Fruit fly (Drosophila melanogaster): ENCODE results near the gene zuc.
A peak's percentile ranks its signal among the peaks of the same experiment; 100 is the strongest.
"Not testable (repeated sequence)": the region's sequence is repeated elsewhere in the genome, so short reads cannot be mapped to it uniquely, and the experiment has no call there.

The zuc gene

DNA sequence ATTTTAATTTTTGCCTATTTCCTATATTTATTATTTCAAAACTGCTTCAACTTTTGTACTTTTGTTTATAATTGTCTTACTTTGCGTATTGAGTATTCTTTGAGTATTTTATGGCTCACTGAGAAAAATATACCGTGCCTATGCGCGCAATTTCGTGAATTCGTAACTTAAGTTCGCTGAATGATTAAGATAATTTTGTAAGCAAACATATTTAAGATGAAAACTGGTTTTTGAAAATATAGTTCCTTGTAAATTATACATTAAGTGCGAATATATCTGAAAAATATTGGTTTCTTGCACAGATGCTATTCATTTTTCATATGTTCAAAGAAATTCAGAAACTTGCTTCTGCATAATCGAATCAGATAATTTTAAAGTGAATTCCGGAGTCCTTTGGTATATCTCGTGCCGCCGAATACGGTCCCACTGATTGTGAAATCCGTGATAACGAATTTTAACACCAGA is 9.6 kb upstream of the zuc start, which contains the start of the genes CG18787 and Nfs1:
TSS of gene CG18787 (minus strand) at position 101 of the 465 bp plus-strand sequence.
TSS of gene Nfs1 (plus strand) at position 415 of the 465 bp plus-strand sequence.
- TF ChIP-seq noc (tag; optimal IDR thresholded peaks at IDR 0.05): not testable (repeated sequence)

DNA sequence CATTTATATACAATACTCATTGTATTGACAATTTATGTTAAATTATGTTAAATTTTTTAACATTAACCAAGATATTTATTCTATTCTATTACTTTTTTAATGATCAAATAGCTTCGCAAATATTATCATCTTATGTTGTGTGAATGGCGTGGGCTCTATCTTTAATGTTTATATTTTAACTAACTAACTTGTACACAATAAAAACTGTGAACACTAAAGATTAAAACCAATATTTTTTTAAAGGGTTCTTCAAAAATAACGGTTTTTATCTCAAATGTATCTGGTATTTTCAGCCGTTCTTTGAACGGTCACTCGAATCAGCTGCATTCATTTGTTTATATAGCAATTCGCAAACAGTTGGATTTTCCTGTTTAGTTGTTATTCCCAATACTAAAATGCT is 6.8 kb upstream of the zuc start, which contains the start of gene Ada1-1:
TSS of gene Ada1-1 (plus strand) at position 301 of the 400 bp plus-strand sequence.
- not testable (repeated sequence) for TF ChIP-seq noc (tag; optimal IDR thresholded peaks at IDR 0.05)

- TF ChIP-seq noc (tag; optimal IDR thresholded peaks at IDR 0.05): not testable (repeated sequence)
Observed at dm6 chr2L:11995332-11995790, 5.7 kb upstream of the zuc start, which contains the start of the genes CG18789 and Qtzl. TSS of gene CG18789 (minus strand) at chr2L:11995432. TSS of gene Qtzl (plus strand) at chr2L:11995740.

DNA sequence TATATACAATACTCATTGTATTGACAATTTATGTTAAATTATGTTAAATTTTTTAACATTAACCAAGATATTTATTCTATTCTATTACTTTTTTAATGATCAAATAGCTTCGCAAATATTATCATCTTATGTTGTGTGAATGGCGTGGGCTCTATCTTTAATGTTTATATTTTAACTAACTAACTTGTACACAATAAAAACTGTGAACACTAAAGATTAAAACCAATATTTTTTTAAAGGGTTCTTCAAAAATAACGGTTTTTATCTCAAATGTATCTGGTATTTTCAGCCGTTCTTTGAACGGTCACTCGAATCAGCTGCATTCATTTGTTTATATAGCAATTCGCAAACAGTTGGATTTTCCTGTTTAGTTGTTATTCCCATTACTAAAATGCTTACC is 2.9 kb upstream of the zuc start, which contains the start of gene Ada1-2:
TSS of gene Ada1-2 (plus strand) at position 301 of the 400 bp plus-strand sequence.
- TF ChIP-seq noc (tag; optimal IDR thresholded peaks at IDR 0.05): not testable (repeated sequence)

- TF ChIP-seq noc (tag; optimal IDR thresholded peaks at IDR 0.05): no peak
Observed at dm6 chr2L:11990458-11991065, 880 bp upstream of the zuc start, which contains the start of gene escl. TSS of gene escl (plus strand) at chr2L:11990927.

DNA sequence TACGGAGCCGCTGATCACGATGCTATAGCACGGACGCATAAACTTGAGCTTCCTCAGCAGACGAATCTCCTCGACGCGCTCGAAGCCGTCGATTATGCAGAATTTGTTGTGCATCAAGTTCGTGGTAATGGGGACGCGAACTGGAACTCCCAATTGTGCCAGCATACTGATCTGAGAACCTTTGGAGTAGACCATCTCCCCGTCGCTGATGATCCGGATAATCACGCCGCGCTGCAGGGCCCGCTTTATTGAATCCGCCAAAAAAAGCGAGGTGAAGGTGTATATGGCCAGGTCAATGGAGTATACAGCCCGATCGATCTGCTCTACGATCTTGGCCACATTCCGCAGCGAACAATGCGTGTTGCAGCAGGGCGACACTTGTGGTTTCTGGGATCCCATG is 472 bp downstream of the zuc start:
- TF ChIP-seq noc (tag; optimal IDR thresholded peaks at IDR 0.05): no peak

- TF ChIP-seq noc (tag; optimal IDR thresholded peaks at IDR 0.05): no peak
Observed at dm6 chr2L:11987945-11988344, 1.7 kb downstream of the zuc start, which contains the start of the genes CG6686 and CG34163. TSS of gene CG6686 (minus strand) at chr2L:11988039. TSS of gene CG34163 (plus strand) at chr2L:11988270.

dm6 chr2L:11981210-11981609 is 8.5 kb downstream of the zuc start, which contains the start of gene CG16965:
TSS of gene CG16965 (plus strand) at chr2L:11981591.
- TF ChIP-seq noc (tag; optimal IDR thresholded peaks at IDR 0.05): no peak

dm6 chr2L:11980075-11980474 is 9.6 kb downstream of the zuc start:
- TF ChIP-seq noc (tag; optimal IDR thresholded peaks at IDR 0.05): no peak

- TF ChIP-seq noc (tag; optimal IDR thresholded peaks at IDR 0.05): no peak
Observed at dm6 chr2L:11977721-11978120, 12.0 kb downstream of the zuc start.

DNA sequence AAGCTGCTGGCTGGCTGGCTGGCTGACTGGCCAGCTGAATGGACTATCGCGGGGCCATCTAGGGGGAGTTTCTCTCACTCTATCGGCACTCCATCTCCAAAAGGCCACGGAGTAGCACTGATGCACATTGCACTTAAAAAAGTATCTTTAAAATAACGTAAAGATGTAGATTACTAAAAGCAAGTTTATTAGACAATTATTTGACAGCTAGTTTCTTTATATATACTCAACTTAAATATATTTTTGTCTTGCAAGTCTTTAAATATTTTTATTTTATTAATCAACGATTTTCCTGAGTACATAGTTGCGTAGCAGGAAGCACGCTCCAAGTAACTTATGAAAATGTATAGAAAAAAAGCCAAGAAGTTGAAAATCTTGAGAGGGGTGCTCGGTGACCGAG is 12.7 kb downstream of the zuc start:
- no peak for TF ChIP-seq noc (tag; optimal IDR thresholded peaks at IDR 0.05)

DNA sequence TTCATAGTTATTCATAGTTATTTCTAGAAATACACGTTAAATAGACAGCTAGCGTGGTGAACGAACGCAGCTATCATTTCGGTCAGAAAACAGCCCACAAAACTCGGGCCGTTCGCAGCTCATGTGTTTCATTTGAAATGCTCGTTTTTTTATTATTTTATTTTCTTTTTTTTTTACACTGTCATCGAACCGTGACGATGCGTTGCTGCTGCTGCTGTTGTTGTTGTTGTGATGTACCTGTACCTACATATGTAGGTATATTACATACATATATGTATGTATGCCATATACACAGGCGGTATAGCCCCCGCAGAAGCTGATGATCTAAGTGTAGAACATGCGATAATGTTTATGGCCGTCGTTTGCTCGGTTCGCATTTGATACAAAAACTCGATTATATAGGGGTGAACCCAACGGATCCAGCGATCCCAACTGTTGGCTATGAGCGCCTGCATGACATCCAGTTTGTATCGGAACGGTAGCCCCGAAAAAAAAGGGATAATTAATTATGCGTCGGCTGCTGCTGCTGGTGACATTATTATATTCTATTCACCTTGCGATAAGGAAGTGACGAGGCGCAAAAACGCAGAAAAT is 16.4 kb downstream of the zuc start:
- TF ChIP-seq noc (tag; optimal IDR thresholded peaks at IDR 0.05): no peak

DNA sequence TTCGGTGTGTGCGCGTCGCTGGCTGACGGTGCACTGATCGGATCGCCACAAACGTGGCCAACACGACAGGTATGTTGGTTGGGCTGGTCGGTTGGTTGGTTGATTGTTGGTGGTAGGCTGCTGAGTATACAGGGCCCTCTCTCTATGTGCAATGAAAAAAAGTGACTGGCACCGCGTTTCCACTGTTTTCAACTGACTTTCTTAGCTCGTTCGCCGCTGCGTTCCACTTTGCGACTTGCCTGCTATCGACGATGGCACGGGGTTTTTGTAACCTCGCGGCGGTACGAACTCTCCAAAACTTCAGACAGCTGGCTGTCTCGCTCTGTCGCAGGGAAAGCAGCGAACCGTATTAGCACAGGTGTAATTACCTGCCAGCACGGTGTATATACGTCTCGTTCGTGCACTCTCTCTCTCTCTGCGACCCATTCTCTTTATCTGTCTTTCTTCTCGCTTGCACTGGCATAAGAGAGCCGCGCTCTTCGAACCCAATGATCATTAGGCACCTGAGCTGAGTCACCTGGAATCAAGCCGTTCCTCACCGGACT is 18.8 kb downstream of the zuc start:
- TF ChIP-seq noc (tag; optimal IDR thresholded peaks at IDR 0.05): peak; percentile 63

- no peak for TF ChIP-seq noc (tag; optimal IDR thresholded peaks at IDR 0.05)
Observed at dm6 chr2L:11970343-11970742, 19.3 kb downstream of the zuc start.

DNA sequence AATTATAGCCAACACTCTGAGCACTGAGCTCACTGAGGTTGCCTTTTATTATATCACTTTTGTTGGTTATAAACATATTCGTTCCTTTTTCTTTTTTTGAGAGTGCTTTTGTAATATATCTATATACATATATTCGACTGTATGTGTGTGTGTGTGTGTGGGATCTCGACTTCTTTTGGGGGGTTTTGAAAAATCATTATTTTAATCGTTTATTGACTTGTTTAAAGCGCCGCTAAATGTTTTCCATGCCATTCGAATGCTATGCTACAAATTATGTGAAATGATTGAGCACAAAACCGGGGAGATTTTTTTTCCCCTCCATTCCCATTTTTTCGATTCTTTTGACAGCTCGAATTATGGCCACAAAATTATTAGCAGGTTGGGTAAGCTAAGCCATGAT is 20.3 kb downstream of the zuc start:
- TF ChIP-seq noc (tag; optimal IDR thresholded peaks at IDR 0.05): no peak

DNA sequence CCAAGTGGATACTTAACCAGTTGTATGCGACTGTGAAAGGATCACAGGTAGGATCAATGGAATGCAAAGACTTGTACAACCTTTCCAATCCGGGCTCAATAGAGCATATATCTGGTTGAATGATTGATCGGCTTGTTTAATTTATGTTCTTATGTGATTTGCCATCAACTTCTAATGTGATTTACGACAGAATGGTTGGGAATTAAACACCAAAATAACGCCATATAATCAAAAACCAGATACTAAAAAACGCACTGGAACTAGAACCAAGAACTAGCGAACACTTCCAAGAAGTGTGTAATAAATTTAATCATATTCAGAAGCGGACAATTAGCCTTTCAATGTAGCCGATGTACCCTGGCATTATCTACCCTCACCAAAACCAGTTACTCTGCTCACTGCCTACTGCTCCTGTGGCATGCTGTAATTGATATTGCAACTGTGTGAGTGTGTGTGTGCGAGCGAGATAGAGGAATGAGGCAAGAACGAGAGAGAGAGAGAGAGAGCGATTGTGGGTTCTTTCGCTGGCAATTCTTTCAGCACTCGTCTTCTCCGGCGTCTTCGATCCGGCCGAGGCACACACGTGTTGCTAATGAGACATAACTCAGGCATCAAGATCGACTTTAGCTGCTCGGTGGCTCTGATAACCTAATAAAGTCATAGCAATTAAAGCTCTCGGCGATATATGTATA is 21.0 kb downstream of the zuc start:
- no peak for TF ChIP-seq noc (tag; optimal IDR thresholded peaks at IDR 0.05)
